Fruit fly (Drosophila melanogaster) whole organism, adult: ENCODE results near the gene CG7785.

Experiments
- CG11617 ChIP-seq: fragments of 200-800 bp; sonication (Bioruptor generic); optimal IDR thresholded peaks from 2 replicates; lab custom pipeline; 2017; ENCODE audit warnings: mild to moderate bottlenecking, missing biosample characterization, missing genetic modification reagents, missing genetic modification characterization
- CG12768 ChIP-seq: fragments of 200-800 bp; sonication (Bioruptor generic); optimal IDR thresholded peaks from 2 replicates; lab custom pipeline; 2017; ENCODE audit warnings: missing biosample characterization, missing genetic modification characterization, mild to moderate bottlenecking, moderate library complexity, missing genetic modification reagents
- CG14711 ChIP-seq: fragments of 200-800 bp; sonication (Bioruptor generic); optimal IDR thresholded peaks from 2 replicates; lab custom pipeline; 2018; ENCODE audit warnings: missing biosample characterization, mild to moderate bottlenecking, missing genetic modification characterization, moderate library complexity
- CG1620 ChIP-seq: fragments of 200-800 bp; sonication (Bioruptor generic); optimal IDR thresholded peaks from 2 replicates; lab custom pipeline; 2016; ENCODE audit warnings: missing biosample characterization, missing genetic modification characterization
- CG33017 ChIP-seq: fragments of 200-800 bp; sonication (Bioruptor generic); optimal IDR thresholded peaks from 2 replicates; lab custom pipeline; 2018; ENCODE audit warnings: missing biosample characterization, mild to moderate bottlenecking, missing genetic modification characterization, moderate library complexity
- bab1 ChIP-seq: fragments of 200-800 bp; sonication (Bioruptor generic); optimal IDR thresholded peaks from 3 replicates; lab custom pipeline; 2019; ENCODE audit warnings: missing biosample characterization, mild to moderate bottlenecking, missing genetic modification characterization, moderate library complexity
- cic ChIP-seq: fragments of 200-800 bp; sonication (Bioruptor generic); optimal IDR thresholded peaks from 2 replicates; lab custom pipeline; 2017; ENCODE audit warnings: missing biosample characterization, mild to moderate bottlenecking, missing genetic modification characterization, moderate library complexity
- cnc ChIP-seq, 2 experiments: fragments of >200 bp; optimal IDR thresholded peaks; 2 replicates each; lab custom pipeline; 2017
- ovo ChIP-seq: fragments of 200-800 bp; sonication (Bioruptor generic); optimal IDR thresholded peaks from 2 replicates; lab custom pipeline; 2016; ENCODE audit warnings: missing biosample characterization, missing genetic modification characterization
- pad ChIP-seq: fragments of 200-800 bp; sonication (Bioruptor generic); optimal IDR thresholded peaks from 3 replicates; lab custom pipeline; 2017; ENCODE audit warnings: missing biosample characterization, missing genetic modification characterization, mild to moderate bottlenecking, moderate library complexity, missing genetic modification reagents
- tj ChIP-seq: fragments of 200-800 bp; sonication (Bioruptor generic); optimal IDR thresholded peaks from 3 replicates; lab custom pipeline; 2017; ENCODE audit warnings: missing biosample characterization, mild to moderate bottlenecking, missing genetic modification characterization, moderate library complexity
- toe ChIP-seq: fragments of 200-800 bp; sonication (Bioruptor generic); optimal IDR thresholded peaks from 2 replicates; lab custom pipeline; 2016; ENCODE audit warnings: missing biosample characterization, missing genetic modification characterization

dm6 chr3R:18029105-18029504 is 7.7 kb downstream of the CG7785 start:
- TF ChIP-seq toe (GFP tag; lab: Kevin White, UChicago) (no peak), bab1 (no peak), CG11617 (GFP tag; lab: Kevin White, UChicago) (no peak), ovo (GFP tag; lab: Kevin White, UChicago) (no peak), tj (GFP tag; lab: Kevin White, UChicago) (no peak), pad (GFP tag; lab: Kevin White, UChicago) (no peak), CG1620 (GFP tag; lab: Kevin White, UChicago) (no peak), CG14711 (tag; lab: Kevin White, UChicago) (no peak), cnc (optimal IDR thresholded peaks at IDR 0.05; lab: Kevin White, UChicago) (no peak), CG12768 (GFP tag; lab: Kevin White, UChicago) (no peak), CG33017 (tag; lab: Kevin White, UChicago) (no peak), cic (no peak)
